Worm (Caenorhabditis elegans): ENCODE data around the gene dhs-6.

The dhs-6 gene

ce11 chrII:5570272-5570671, 48.8 kb downstream of the dhs-6 start, which contains the start of the genes C17C3.1 and C17C3.15:
Gene C17C3.1 (plus strand): TSS chrII:5570572.
Gene C17C3.15 (plus strand): TSS chrII:5570654.
- no peak for TF ChIP-seq mls-2 (tag; optimal IDR thresholded peaks at IDR 0.05)
- TF ChIP-seq ceh-83 (GFP tag; optimal IDR thresholded peaks at IDR 0.05), result no peak
- no peak for TF ChIP-seq hlh-1 (tag; optimal IDR thresholded peaks at IDR 0.05)
- no peak for TF ChIP-seq sptf-1 (tag; optimal IDR thresholded peaks at IDR 0.05)
- no peak for TF ChIP-seq M03D4.4 (tag; optimal IDR thresholded peaks at IDR 0.05)
- no peak for TF ChIP-seq unc-120 (tag; optimal IDR thresholded peaks at IDR 0.05; ENCODE audit: poor library complexity, severe bottlenecking)
- no peak for TF ChIP-seq blmp-1 (tag; optimal IDR thresholded peaks at IDR 0.05)
- no peak for TF ChIP-seq lsy-2 (tag; optimal IDR thresholded peaks at IDR 0.05)
- TF ChIP-seq elt-3 (tag; optimal IDR thresholded peaks at IDR 0.05), result no peak
- no peak for TF ChIP-seq ceh-43 (GFP tag; optimal IDR thresholded peaks at IDR 0.05)
- TF ChIP-seq nhr-76 (tag; optimal IDR thresholded peaks at IDR 0.05), result no peak
- TF ChIP-seq ceh-39 (tag; optimal IDR thresholded peaks at IDR 0.05), result no peak
- no peak for TF ChIP-seq pha-4 (tag; optimal IDR thresholded peaks at IDR 0.05)

Data from whole organism, mixed stage, embryonic.